Worm (Caenorhabditis elegans): Measurements from ENCODE around the gene T03E6.9.
"Not testable (repeated sequence)": the region's sequence is repeated elsewhere in the genome, so short reads cannot be mapped to it uniquely, and the experiment has no call there.

T03E6.9 gene

DNA sequence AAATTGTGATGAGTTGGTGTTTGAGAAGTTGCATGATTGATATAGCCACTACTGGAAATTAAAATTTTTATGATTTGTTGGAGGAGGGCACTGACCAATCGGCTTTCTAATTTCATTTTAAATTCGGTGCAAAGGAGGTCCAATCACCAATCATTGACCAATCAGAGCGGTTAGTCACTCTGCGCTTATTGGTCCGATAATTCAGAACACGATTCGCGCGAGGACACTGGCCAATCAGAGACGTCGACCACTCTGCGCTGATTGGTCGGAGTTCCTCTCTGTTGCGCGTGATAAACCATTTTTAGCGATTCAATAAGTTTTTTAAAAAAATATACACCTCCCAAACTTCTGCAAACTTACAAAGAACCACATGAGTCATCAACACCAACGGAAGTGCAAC, 688 bp downstream of the T03E6.9 start:
- no peak for TF ChIP-seq mxl-2 (GFP tag; conservative IDR thresholded peaks at IDR 0.05)
- no peak for TF ChIP-seq dmd-6 (GFP tag; IDR thresholded peaks at IDR 0.05)
- TF ChIP-seq pqm-1 (tag; optimal IDR thresholded peaks at IDR 0.05): no peak
- no peak for TF ChIP-seq madf-5 (GFP tag; IDR thresholded peaks at IDR 0.05)
- no peak for TF ChIP-seq aha-1 (tag)
- no peak for TF ChIP-seq ceh-20 (GFP tag; IDR thresholded peaks at IDR 0.05)
- TF ChIP-seq daf-19 (GFP tag; conservative IDR thresholded peaks at IDR 0.05): no peak
- no peak for TF ChIP-seq zag-1 (tag; optimal IDR thresholded peaks at IDR 0.05)
- no peak for TF ChIP-seq mdl-1 (tag; optimal IDR thresholded peaks at IDR 0.05)
- no peak for TF ChIP-seq fkh-10 (GFP tag; optimal IDR thresholded peaks at IDR 0.05)
- TF ChIP-seq cey-2 (tag; optimal IDR thresholded peaks at IDR 0.05; ENCODE audit: borderline replicate concordance, insufficient read depth): no peak
- no peak for TF ChIP-seq saeg-2 (GFP tag; IDR thresholded peaks at IDR 0.05)
- no peak for TF ChIP-seq ceh-82 (tag; optimal IDR thresholded peaks at IDR 0.05)
- no peak for TF ChIP-seq ztf-7 (tag; optimal IDR thresholded peaks at IDR 0.05)
- no peak for TF ChIP-seq lin-15B (tag; optimal IDR thresholded peaks at IDR 0.05)
- no peak for TF ChIP-seq lin-38 (GFP tag; IDR thresholded peaks at IDR 0.05)
- TF ChIP-seq egl-43 (GFP tag; IDR thresholded peaks at IDR 0.05): no peak
- no peak for TF ChIP-seq set-16 (GFP tag; IDR thresholded peaks at IDR 0.05)
- no peak for TF ChIP-seq zip-2 (tag; optimal IDR thresholded peaks at IDR 0.05)

DNA sequence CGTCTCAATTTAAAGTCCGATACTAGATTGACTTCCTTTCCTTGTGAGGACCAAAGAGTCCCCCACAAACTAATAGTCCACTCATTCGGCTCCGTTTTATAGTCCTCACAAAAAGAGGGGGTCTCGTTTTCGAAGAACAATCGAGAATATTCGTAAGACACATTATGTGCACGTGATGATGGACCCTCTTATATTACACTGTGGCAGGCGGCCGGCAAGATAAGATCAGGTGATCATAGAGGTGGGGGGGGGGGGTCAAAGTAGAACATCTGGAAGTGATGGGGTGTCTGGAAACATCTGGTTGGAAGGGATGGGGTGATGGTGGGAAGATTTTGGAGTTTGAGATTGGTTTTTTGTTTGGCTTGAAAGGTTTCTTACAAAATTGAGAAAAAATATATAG, 2.1 kb downstream of the T03E6.9 start:
- TF ChIP-seq fos-1 (tag; optimal IDR thresholded peaks at IDR 0.05): no peak
- TF ChIP-seq snpc-4 (tag; optimal IDR thresholded peaks at IDR 0.05): no peak
- 0 out of 2 replicates have a peak, but pooled peaks have one; percentile 35 for TF ChIP-seq tra-1 (GFP tag; IDR thresholded peaks at IDR 0.05)
- peak; percentile 66 for TF ChIP-seq hlh-11 (tag; optimal IDR thresholded peaks at IDR 0.05)
- TF ChIP-seq sdz-12 (GFP tag; optimal IDR thresholded peaks at IDR 0.05): no peak
- TF ChIP-seq lin-39 (tag; optimal IDR thresholded peaks at IDR 0.05): no peak
- no peak for TF ChIP-seq lin-29 (GFP tag; IDR thresholded peaks at IDR 0.05)
- peak; percentile 95 for TF ChIP-seq mdt-29 (GFP tag; IDR thresholded peaks at IDR 0.05)
- TF ChIP-seq hlh-30 (tag; optimal IDR thresholded peaks at IDR 0.05; ENCODE audit: insufficient read depth): peak; percentile 64
- TF ChIP-seq aha-1 (tag): peak; percentile 1
- peak; percentile 38 for TF ChIP-seq dve-1 (tag; optimal IDR thresholded peaks at IDR 0.05; ENCODE audit: insufficient read depth)
- TF ChIP-seq dmd-6 (GFP tag; IDR thresholded peaks at IDR 0.05): peak; percentile 14; the same call in 1 of the 2 replicates

DNA sequence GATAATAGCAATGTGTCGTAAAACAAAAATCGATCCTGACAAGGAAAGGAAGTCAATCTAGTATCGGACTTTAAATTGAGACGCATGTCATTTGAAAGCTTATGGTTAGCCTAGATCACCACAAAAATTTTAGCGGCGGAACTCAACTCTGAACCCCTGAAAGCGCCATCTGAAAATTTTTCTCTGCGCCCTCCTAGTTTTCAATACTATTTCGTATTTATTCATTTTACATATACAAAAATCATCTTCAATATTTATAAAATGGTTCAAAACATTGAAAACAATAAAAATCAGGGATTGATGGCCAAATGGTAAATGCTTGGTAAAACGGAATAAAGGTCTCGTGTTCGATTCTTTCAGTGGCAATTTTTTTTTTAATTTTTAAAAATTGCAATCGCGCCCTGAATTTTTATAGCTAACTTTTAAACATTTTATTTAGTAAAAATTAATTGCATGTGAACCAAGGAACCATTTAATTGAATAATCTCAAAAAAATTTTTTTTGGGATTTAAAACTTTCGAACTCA, 3.1 kb downstream of the T03E6.9 start:
- peak; percentile 14; the same call in 1 of the 2 replicates for TF ChIP-seq pha-4 (GFP tag; IDR thresholded peaks at IDR 0.05)
- TF ChIP-seq pha-4 (tag; optimal IDR thresholded peaks at IDR 0.05): not testable (repeated sequence)
- TF ChIP-seq arid-1 (GFP tag; conservative IDR thresholded peaks at IDR 0.05): 0 out of 2 replicates have a peak, but pooled peaks have one; percentile 16

DNA sequence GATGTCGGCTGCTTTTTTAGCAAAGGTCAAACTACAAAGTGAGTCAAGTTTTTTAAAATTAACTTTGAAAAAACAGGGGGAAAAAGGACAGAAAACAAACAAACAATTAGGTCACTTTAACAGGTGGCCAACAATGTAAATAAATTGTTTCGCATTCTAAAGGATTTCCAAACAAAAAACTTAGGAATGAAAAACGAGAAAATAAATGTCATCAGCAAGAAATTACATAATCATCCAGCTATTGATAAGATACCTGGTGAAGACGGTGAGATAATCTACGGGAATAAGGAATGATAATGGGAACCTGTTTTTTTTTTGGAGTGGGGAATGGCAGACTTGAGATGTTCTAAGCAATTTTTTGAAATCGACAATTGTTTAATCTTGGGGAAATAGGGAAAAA, 4.4 kb downstream of the T03E6.9 start:
- TF ChIP-seq aha-1 (tag) (peak; percentile 52), set-16 (GFP tag; IDR thresholded peaks at IDR 0.05) (no peak)

DNA sequence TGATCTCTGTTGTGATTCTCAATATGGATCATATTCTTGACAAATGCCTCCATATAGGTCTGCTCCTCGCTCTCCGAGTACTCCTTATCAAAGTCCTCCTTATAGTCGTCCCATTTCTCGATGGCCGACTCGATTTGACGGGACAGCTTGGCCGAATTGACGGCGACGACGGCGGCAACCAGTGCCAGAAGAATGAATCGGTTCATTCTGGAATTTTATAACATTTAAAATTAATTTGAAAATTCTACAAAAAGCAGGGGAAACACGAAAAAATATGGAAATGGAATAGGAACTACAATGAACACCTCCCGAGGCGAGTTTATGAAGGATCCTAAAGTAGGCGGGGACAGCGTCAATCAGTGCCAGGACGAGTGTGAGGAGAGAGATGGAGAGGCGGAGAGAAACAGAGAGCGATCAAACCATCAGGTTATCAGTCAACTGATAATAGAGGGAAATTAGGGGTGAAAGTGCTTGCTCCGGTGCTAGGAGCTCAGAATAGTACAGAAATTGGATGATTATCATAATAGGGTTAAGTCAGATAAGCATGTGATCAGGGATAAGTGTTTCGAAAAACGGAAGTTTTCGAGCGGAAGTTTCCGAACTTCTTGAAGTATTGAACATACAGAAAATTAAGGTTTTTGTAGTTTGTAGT, 5.3 kb downstream of the T03E6.9 start, which contains the start of gene cpl-1:
Gene cpl-1, minus strand, starts transcription at position 207 of the 652 bp plus-strand sequence.
- TF ChIP-seq spr-1 (tag; optimal IDR thresholded peaks at IDR 0.05) (no peak), hlh-11 (tag; optimal IDR thresholded peaks at IDR 0.05) (peak; percentile 74), spr-3 (GFP tag; optimal IDR thresholded peaks at IDR 0.05) (no peak), pha-4 (GFP tag; IDR thresholded peaks at IDR 0.05) (no peak), pha-4 (tag; optimal IDR thresholded peaks at IDR 0.05) (no peak), lin-38 (GFP tag; IDR thresholded peaks at IDR 0.05) (no peak), ceh-62 (tag; optimal IDR thresholded peaks at IDR 0.05) (no peak), dmd-8 (GFP tag; IDR thresholded peaks at IDR 0.05) (no peak), lin-39 (tag; optimal IDR thresholded peaks at IDR 0.05) (no peak), dpl-1 (GFP tag; optimal IDR thresholded peaks at IDR 0.05) (no peak), fkh-10 (GFP tag; optimal IDR thresholded peaks at IDR 0.05) (no peak), dmd-6 (GFP tag; IDR thresholded peaks at IDR 0.05) (peak; percentile 73), ceh-44 (GFP tag; IDR thresholded peaks at IDR 0.05) (no peak), mxl-2 (GFP tag; conservative IDR thresholded peaks at IDR 0.05) (no peak), zip-2 (tag; optimal IDR thresholded peaks at IDR 0.05) (no peak), egl-43 (GFP tag; IDR thresholded peaks at IDR 0.05) (no peak), duxl-1 (tag; optimal IDR thresholded peaks at IDR 0.05; ENCODE audit: poor library complexity) (no peak), lin-15B (tag; optimal IDR thresholded peaks at IDR 0.05) (no peak), Y5F2A.4 (GFP tag; optimal IDR thresholded peaks at IDR 0.05) (no peak), lin-13 (GFP tag; optimal IDR thresholded peaks at IDR 0.05) (no peak)
